Fruit fly (Drosophila melanogaster) whole organism, embryonic: Measurements from ENCODE around the gene MAPk-Ak2.
A peak's percentile ranks its signal among the peaks of the same experiment; 100 is the strongest.

ENCODE experiments used
- Antp ChIP-seq: fragments of 200-800 bp; sonication (Bioruptor generic); optimal IDR thresholded peaks from 3 replicates; lab custom pipeline; 2016; ENCODE audit warnings: missing biosample characterization, missing genetic modification characterization
- Atf-2 ChIP-seq: fragments of 200-800 bp; sonication (Bioruptor generic); optimal IDR thresholded peaks from 2 replicates; lab custom pipeline; 2016; ENCODE audit warnings: missing biosample characterization, missing genetic modification characterization
- Awh ChIP-seq: fragments of 200-800 bp; sonication (Bioruptor generic); IDR thresholded peaks from 2 replicates; pipeline ENCODE4, ENCODE4 v1.3.6; 2022; ENCODE audit warnings: missing biosample characterization, missing genetic modification characterization
- CG1024 ChIP-seq: fragments of 200-800 bp; sonication (Bioruptor generic); IDR thresholded peaks from 2 replicates; pipeline ENCODE4 v1.3.6; 2022; ENCODE audit warnings: missing biosample characterization, missing genetic modification characterization
- CG10366 ChIP-seq: fragments of 200-800 bp; sonication (Bioruptor generic); IDR thresholded peaks from 2 replicates; pipeline ENCODE4 v1.3.6; 2022; ENCODE audit warnings: missing biosample characterization, missing genetic modification characterization
- CG11504 ChIP-seq: fragments of 200-800 bp; sonication (Bioruptor generic); optimal IDR thresholded peaks from 3 replicates; lab custom pipeline; 2019; ENCODE audit warnings: missing biosample characterization, mild to moderate bottlenecking, missing genetic modification characterization, moderate library complexity
- CG11560 ChIP-seq: fragments of 200-800 bp; sonication (Bioruptor generic); IDR thresholded peaks from 3 replicates; pipeline ENCODE4 v1.3.6; 2022; ENCODE audit warnings: missing biosample characterization, missing genetic modification characterization
- CG12391 ChIP-seq: fragments of 200-800 bp; sonication (Bioruptor generic); optimal IDR thresholded peaks from 3 replicates; lab custom pipeline; 2018; ENCODE audit warnings: missing biosample characterization, mild to moderate bottlenecking, missing genetic modification characterization, moderate library complexity
- CG12769 ChIP-seq: fragments of 200-800 bp; sonication (Bioruptor generic); optimal IDR thresholded peaks from 2 replicates; lab custom pipeline; 2019; ENCODE audit warnings: missing biosample characterization, mild to moderate bottlenecking, missing genetic modification characterization, moderate library complexity
- CG14014 ChIP-seq: fragments of 200-800 bp; sonication (Bioruptor generic); IDR thresholded peaks from 2 replicates; pipeline ENCODE4 v1.3.6; 2022; ENCODE audit warnings: missing biosample characterization, missing genetic modification characterization
- CG14050 ChIP-seq: fragments of 200-800 bp; sonication (Bioruptor generic); IDR thresholded peaks from 3 replicates; pipeline ENCODE4 v1.3.6; 2022; ENCODE audit warnings: missing biosample characterization, missing genetic modification characterization
- CG17186 ChIP-seq: fragments of 200-800 bp; sonication (Bioruptor generic); optimal IDR thresholded peaks from 3 replicates; lab custom pipeline; 2017; ENCODE audit warnings: missing biosample characterization, missing genetic modification reagents, missing genetic modification characterization
- CG17328 ChIP-seq: fragments of 200-800 bp; sonication (Bioruptor generic); IDR thresholded peaks from 2 replicates; pipeline ENCODE4 v1.3.6; 2022; ENCODE audit warnings: missing biosample characterization, missing genetic modification characterization
- CG1792 ChIP-seq: fragments of 200-800 bp; sonication (Bioruptor generic); optimal IDR thresholded peaks from 2 replicates; lab custom pipeline; 2016; ENCODE audit warnings: missing biosample characterization, missing genetic modification characterization
- CG2678 ChIP-seq: fragments of 200-800 bp; sonication (Bioruptor generic); optimal IDR thresholded peaks from 3 replicates; lab custom pipeline; 2019; ENCODE audit warnings: missing biosample characterization, mild to moderate bottlenecking, missing genetic modification characterization, moderate library complexity
- CG34376 ChIP-seq: fragments of 200-800 bp; sonication (Bioruptor generic); optimal IDR thresholded peaks from 2 replicates; lab custom pipeline; 2018; ENCODE audit warnings: missing biosample characterization, mild to moderate bottlenecking, missing genetic modification characterization
- CG43689 ChIP-seq: fragments of 200-800 bp; sonication (Bioruptor generic); IDR thresholded peaks from 2 replicates; pipeline ENCODE4 v1.3.6; 2022; ENCODE audit warnings: missing biosample characterization, missing genetic modification characterization
- CG7556 ChIP-seq: fragments of 200-800 bp; sonication (Bioruptor generic); optimal IDR thresholded peaks from 2 replicates; lab custom pipeline; 2017; ENCODE audit warnings: missing biosample characterization, mild to moderate bottlenecking, missing genetic modification characterization
- CG9727 ChIP-seq: fragments of 200-800 bp; sonication (Bioruptor generic); optimal IDR thresholded peaks from 3 replicates; lab custom pipeline; 2017; ENCODE audit warnings: missing biosample characterization, mild to moderate bottlenecking, missing genetic modification characterization
- CG9817 ChIP-seq: fragments of 200-800 bp; sonication (Bioruptor generic); optimal IDR thresholded peaks from 2 replicates; lab custom pipeline; 2018; ENCODE audit warnings: missing biosample characterization, mild to moderate bottlenecking, missing genetic modification characterization, moderate library complexity
- CTCF ChIP-seq: fragments of 200-800 bp; sonication (Bioruptor generic); optimal IDR thresholded peaks from 2 replicates; lab custom pipeline; 2017; ENCODE audit warnings: missing biosample characterization, mild to moderate bottlenecking, missing genetic modification characterization, moderate library complexity
- Chrac-16 ChIP-seq: fragments of 200-800 bp; sonication (Bioruptor generic); optimal IDR thresholded peaks from 3 replicates; lab custom pipeline; 2016; ENCODE audit warnings: missing biosample characterization, missing genetic modification characterization
- CrebB ChIP-seq: fragments of 200-800 bp; sonication (Bioruptor generic); optimal IDR thresholded peaks from 3 replicates; lab custom pipeline; 2018; ENCODE audit warnings: missing biosample characterization, mild to moderate bottlenecking, missing genetic modification characterization
- Dfd ChIP-seq, 2 experiments: fragments of >200 bp; optimal IDR thresholded peaks; 2 replicates each; lab custom pipeline; 2017; ENCODE audit warnings: missing biosample characterization in 2 of 2, missing genetic modification characterization in 2 of 2
- Hsf ChIP-seq: fragments of 200-800 bp; sonication (Bioruptor generic); optimal IDR thresholded peaks from 3 replicates; lab custom pipeline; 2016; ENCODE audit warnings: missing biosample characterization, missing genetic modification characterization
- NC2β ChIP-seq: fragments of 200-800 bp; sonication (Bioruptor generic); optimal IDR thresholded peaks from 2 replicates; lab custom pipeline; 2016; ENCODE audit warnings: missing biosample characterization, missing genetic modification characterization
- Nf-YA ChIP-seq: fragments of 200-800 bp; sonication (Bioruptor generic); IDR thresholded peaks from 2 replicates; pipeline ENCODE4 v1.3.6; 2022; ENCODE audit warnings: missing biosample characterization, missing genetic modification characterization
- NfI ChIP-seq: fragments of 200-800 bp; sonication (Bioruptor generic); optimal IDR thresholded peaks from 3 replicates; lab custom pipeline; 2018; ENCODE audit warnings: missing biosample characterization, mild to moderate bottlenecking, missing genetic modification characterization, moderate library complexity
- Oli ChIP-seq: fragments of 200-800 bp; sonication (Bioruptor generic); optimal IDR thresholded peaks from 2 replicates; lab custom pipeline; 2018; ENCODE audit warnings: missing biosample characterization, mild to moderate bottlenecking, missing genetic modification characterization, moderate library complexity
- Pdp1 ChIP-seq, 2 experiments: fragments of 200-800 bp; sonication (Bioruptor generic); optimal IDR thresholded peaks; 3 replicates each; lab custom pipeline; 2016; ENCODE audit warnings: missing biosample characterization in 2 of 2, missing genetic modification characterization in 2 of 2, mild to moderate bottlenecking in 1 of 2, moderate library complexity in 1 of 2
- Ravus ChIP-seq: fragments of 200-800 bp; sonication (Bioruptor generic); IDR thresholded peaks from 2 replicates; pipeline ENCODE4 v1.3.6; 2022; ENCODE audit warnings: missing biosample characterization, missing genetic modification characterization
- ab ChIP-seq: fragments of 200-800 bp; sonication (Bioruptor generic); optimal IDR thresholded peaks from 2 replicates; lab custom pipeline; 2016; ENCODE audit warnings: missing biosample characterization, missing genetic modification characterization
- abd-A ChIP-seq: fragments of 200-800 bp; sonication (Bioruptor generic); optimal IDR thresholded peaks from 3 replicates; lab custom pipeline; 2019; ENCODE audit warnings: missing biosample characterization, mild to moderate bottlenecking, missing genetic modification characterization, moderate library complexity
- amos ChIP-seq: fragments of 200-800 bp; sonication (Bioruptor generic); IDR thresholded peaks from 2 replicates; pipeline ENCODE4 v1.3.6; 2022; ENCODE audit warnings: missing biosample characterization, missing genetic modification characterization; ENCODE audit not compliant: partially characterized antibody
- chn ChIP-seq: fragments of 200-800 bp; sonication (Bioruptor generic); optimal IDR thresholded peaks from 2 replicates; lab custom pipeline; 2016; ENCODE audit warnings: missing biosample characterization, missing genetic modification characterization
- crp ChIP-seq, 2 experiments: fragments of 200-800 bp; sonication (Bioruptor generic); optimal IDR thresholded peaks; 2 replicates in 1 of 2; 3 replicates in 1 of 2; lab custom pipeline; 2017; ENCODE audit warnings: missing biosample characterization in 2 of 2, missing genetic modification characterization in 2 of 2, mild to moderate bottlenecking in 1 of 2, moderate library complexity in 1 of 2
- cwo ChIP-seq: fragments of 200-800 bp; sonication (Bioruptor generic); optimal IDR thresholded peaks from 3 replicates; lab custom pipeline; 2017; ENCODE audit warnings: missing biosample characterization, missing genetic modification characterization, mild to moderate bottlenecking, moderate library complexity, missing genetic modification reagents
- ems ChIP-seq: fragments of 200-800 bp; sonication (Bioruptor generic); optimal IDR thresholded peaks from 3 replicates; lab custom pipeline; 2016; ENCODE audit warnings: missing biosample characterization, missing genetic modification characterization
- esg ChIP-seq: fragments of 200-800 bp; sonication (Bioruptor generic); conservative IDR thresholded peaks from 2 replicates; pipeline ENCODE4 v1.3.6; 2022; ENCODE audit warnings: missing biosample characterization, missing genetic modification characterization
- fd96Cb ChIP-seq: fragments of 200-800 bp; sonication (Bioruptor generic); optimal IDR thresholded peaks from 2 replicates; lab custom pipeline; 2018; ENCODE audit warnings: missing biosample characterization, mild to moderate bottlenecking, missing genetic modification characterization, moderate library complexity
- gro ChIP-seq: fragments of 200-800 bp; sonication (Bioruptor generic); optimal IDR thresholded peaks from 2 replicates; lab custom pipeline; 2016; ENCODE audit warnings: missing biosample characterization, missing genetic modification characterization
- gt ChIP-seq: fragments of 200-800 bp; sonication (Bioruptor generic); IDR thresholded peaks from 2 replicates; pipeline ENCODE4 v1.3.6; 2022; ENCODE audit warnings: missing biosample characterization, missing genetic modification characterization
- kah ChIP-seq: fragments of 200-800 bp; sonication (Bioruptor generic); optimal IDR thresholded peaks from 2 replicates; lab custom pipeline; 2018; ENCODE audit warnings: missing biosample characterization, mild to moderate bottlenecking, missing genetic modification characterization
- kni ChIP-seq: fragments of 200-800 bp; sonication (Bioruptor generic); optimal IDR thresholded peaks from 3 replicates; lab custom pipeline; 2017; ENCODE audit warnings: mild to moderate bottlenecking, missing biosample characterization, missing genetic modification reagents, missing genetic modification characterization
- mam ChIP-seq: fragments of 200-800 bp; sonication (Bioruptor generic); optimal IDR thresholded peaks from 3 replicates; lab custom pipeline; 2016; ENCODE audit warnings: missing biosample characterization, missing genetic modification characterization
- shn ChIP-seq: fragments of 200-800 bp; sonication (Bioruptor generic); optimal IDR thresholded peaks from 3 replicates; lab custom pipeline; 2016; ENCODE audit warnings: missing biosample characterization, missing genetic modification characterization
- slp2 ChIP-seq: fragments of 200-800 bp; sonication (Bioruptor generic); optimal IDR thresholded peaks from 2 replicates; lab custom pipeline; 2016; ENCODE audit warnings: missing biosample characterization, missing genetic modification characterization
- so ChIP-seq: fragments of 200-800 bp; sonication (Bioruptor generic); IDR thresholded peaks from 3 replicates; pipeline ENCODE4 v1.3.6; 2022; ENCODE audit warnings: missing biosample characterization, missing genetic modification characterization
- tio ChIP-seq: fragments of 200-800 bp; sonication (Bioruptor generic); optimal IDR thresholded peaks from 2 replicates; lab custom pipeline; 2017; ENCODE audit warnings: missing biosample characterization, missing genetic modification characterization, inconsistent platforms
- ttk ChIP-seq: fragments of 200-800 bp; sonication (Bioruptor generic); IDR thresholded peaks from 2 replicates; pipeline ENCODE4 v2.1.2; 2022; ENCODE audit warnings: missing biosample characterization, missing genetic modification characterization
- tup ChIP-seq: fragments of 200-800 bp; sonication (Bioruptor generic); optimal IDR thresholded peaks from 2 replicates; lab custom pipeline; 2016; ENCODE audit warnings: missing biosample characterization, mild to moderate bottlenecking, missing genetic modification characterization, moderate library complexity

The MAPk-Ak2 gene

dm6 chrX:5737676-5738220, 26.3 kb downstream of the MAPk-Ak2 start, which contains the start of gene Snx27 (continued):
- TF ChIP-seq Nf-YA (GFP tag; lab: Robert Waterston, UW) (no peak), kah (GFP tag; lab: Kevin White, UChicago) (no peak), CG9727 (GFP tag; lab: Kevin White, UChicago) (no peak), so (peak; percentile 27; the same call in 1 of the 3 replicates), chn (GFP tag; lab: Kevin White, UChicago) (peak; percentile 41), Dfd (GFP tag; optimal IDR thresholded peaks at IDR 0.05; lab: Kevin White, UChicago) (no peak), fd96Cb (tag; lab: Kevin White, UChicago) (no peak), CG11504 (tag; lab: Kevin White, UChicago) (peak; percentile 54), tup (GFP tag; lab: Kevin White, UChicago) (peak; percentile 25), shn (GFP tag; lab: Kevin White, UChicago) (peak; percentile 37), Antp (peak; percentile 64), esg (GFP tag; lab: Robert Waterston, UW) (no peak), CG43689 (GFP tag; lab: Robert Waterston, UW) (no peak), CG1792 (GFP tag; lab: Kevin White, UChicago) (peak; percentile 32), Oli (tag; lab: Kevin White, UChicago) (no peak), Awh (GFP tag; lab: Robert Waterston, UW) (no peak), CG7556 (GFP tag; lab: Kevin White, UChicago) (peak; percentile 9), Hsf (peak; percentile 50), Chrac-16 (GFP tag; lab: Kevin White, UChicago) (peak; percentile 12), CG10366 (GFP tag; lab: Robert Waterston, UW) (peak; percentile 22; the same call in 1 of the 2 replicates), Ravus (GFP tag; lab: Robert Waterston, UW) (no peak), CG1024 (no peak), CG17328 (peak; percentile 31; the same call in 1 of the 2 replicates), ab (GFP tag; lab: Kevin White, UChicago) (no peak), CG2678 (tag; lab: Kevin White, UChicago) (peak; percentile 11), CTCF (peak; percentile 50), ems (peak; percentile 31), CG12769 (tag; lab: Kevin White, UChicago) (peak; percentile 61), CrebB (tag; lab: Kevin White, UChicago) (peak; percentile 26), Atf-2 (GFP tag; lab: Kevin White, UChicago) (peak; percentile 10), cwo (GFP tag; lab: Kevin White, UChicago) (no peak), CG9817 (tag; lab: Kevin White, UChicago) (peak; percentile 33), amos (peak; percentile 100), CG12391 (peak; percentile 54), kni (GFP tag; lab: Kevin White, UChicago) (no peak), NfI (GFP tag; lab: Kevin White, UChicago) (peak; percentile 54), CG34376 (GFP tag; lab: Kevin White, UChicago) (peak; percentile 15), Pdp1 (GFP tag; optimal IDR thresholded peaks at IDR 0.05; lab: Kevin White, UChicago) (peak; percentile 11 to 74), abd-A (tag; lab: Kevin White, UChicago) (no peak), mam (GFP tag; lab: Kevin White, UChicago) (peak; percentile 73), CG14014 (GFP tag; lab: Robert Waterston, UW) (no peak; the same call in 1 of the 2 replicates), CG11560 (tag; lab: Robert Waterston, UW) (peak; percentile 71; the same call in 2 of the 3 replicates), tio (GFP tag; lab: Kevin White, UChicago) (no peak), gt (no peak), slp2 (GFP tag; lab: Kevin White, UChicago) (no peak), gro (peak; percentile 83), CG17186 (GFP tag; lab: Kevin White, UChicago) (peak; percentile 88), NC2β (GFP tag; lab: Kevin White, UChicago) (peak; percentile 62), crp (GFP tag; optimal IDR thresholded peaks at IDR 0.05; lab: Kevin White, UChicago) (peak; percentile 93 to 98), CG14050 (no peak), ttk (no peak)
